Fruit fly (Drosophila melanogaster) whole organism, larva: Measurements from ENCODE around the gene CG4733.

Experiments used
- noc ChIP-seq: fragments of 200-800 bp; sonication (Bioruptor generic); optimal IDR thresholded peaks from 3 replicates; lab custom pipeline; 2019; ENCODE audit warnings: missing biosample characterization, mild to moderate bottlenecking, missing genetic modification characterization, moderate library complexity

The CG4733 gene

dm6 chr3R:19890340-19890998 lies at the start of gene CG4733:
CG4733 (plus strand) TSS chr3R:19890689.
- no peak for TF ChIP-seq noc (tag; lab: Kevin White, UChicago)

- no peak for TF ChIP-seq noc (tag; lab: Kevin White, UChicago)
These were observed 46.6 kb upstream of the CG4733 start for dm6 chr3R:19843888-19844287.

dm6 chr3R:19846870-19847590 lies 43.5 kb upstream of the CG4733 start, which contains the start of gene MICU3:
MICU3 (plus strand) TSS chr3R:19847311.
- peak; percentile 51 for TF ChIP-seq noc (tag; lab: Kevin White, UChicago)

dm6 chr3R:19847591-19848256 lies 42.8 kb upstream of the CG4733 start:
- TF ChIP-seq noc (tag; lab: Kevin White, UChicago): no peak

- peak; percentile 80 for TF ChIP-seq noc (tag; lab: Kevin White, UChicago)
These were observed 32.4 kb upstream of the CG4733 start for dm6 chr3R:19858017-19858659.

- no peak for TF ChIP-seq noc (tag; lab: Kevin White, UChicago)
These were observed 31.5 kb upstream of the CG4733 start for dm6 chr3R:19858944-19859343.

- peak; percentile 74 for TF ChIP-seq noc (tag; lab: Kevin White, UChicago)
These were observed 31.0 kb upstream of the CG4733 start for dm6 chr3R:19859370-19860033.

- peak; percentile 45 for TF ChIP-seq noc (tag; lab: Kevin White, UChicago)
These were observed 29.3 kb upstream of the CG4733 start, which contains the start of the genes Ire1 and Mrm2 for dm6 chr3R:19860996-19861719. Ire1 (minus strand) TSS chr3R:19861291. Mrm2 (plus strand) TSS chr3R:19861610.

dm6 chr3R:19863979-19864775 lies 26.3 kb upstream of the CG4733 start, which contains the start of the genes CG4572 and CG4686:
CG4572 (minus strand) TSS chr3R:19864393.
CG4686 (plus strand) TSS chr3R:19864496.
- peak; percentile 83 for TF ChIP-seq noc (tag; lab: Kevin White, UChicago)

- peak; percentile 4 for TF ChIP-seq noc (tag; lab: Kevin White, UChicago)
These were observed 17.3 kb upstream of the CG4733 start for dm6 chr3R:19873102-19873737.

- no peak for TF ChIP-seq noc (tag; lab: Kevin White, UChicago)
These were observed 15.2 kb upstream of the CG4733 start, which contains the start of gene Mrp5 for dm6 chr3R:19875118-19875887. Mrp5 (minus strand) TSS chr3R:19875678.

dm6 chr3R:19877427-19878076 lies 12.9 kb upstream of the CG4733 start, which contains the start of the genes CG17186 and Arc42:
CG17186 (minus strand) TSS chr3R:19877514.
Arc42 (plus strand) TSS chr3R:19877737.
- TF ChIP-seq noc (tag; lab: Kevin White, UChicago): no peak
